Worm (Caenorhabditis elegans): ENCODE results near the gene T10D4.15.

DNA sequence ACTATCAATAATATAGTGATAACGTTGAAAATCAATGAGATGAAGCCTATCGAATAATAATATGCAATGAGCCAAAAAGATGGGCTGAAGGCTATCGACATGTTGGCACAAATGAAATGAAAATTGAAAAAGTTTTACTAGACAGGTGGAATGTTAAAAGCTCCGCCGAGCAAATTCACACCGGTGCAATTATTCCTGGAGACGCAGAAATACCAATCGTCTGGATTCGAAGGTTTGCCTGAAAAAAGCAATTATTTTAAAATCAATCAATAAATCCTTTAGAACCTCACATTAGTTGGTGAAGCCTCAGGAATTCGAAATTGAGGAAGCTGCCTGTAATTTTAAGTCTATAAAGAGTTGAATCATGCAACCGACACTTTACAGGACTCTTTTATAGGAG is 8.4 kb downstream of the T10D4.15 start, which contains the start of gene sri-32:
- TF ChIP-seq flt-1 (GFP tag; IDR thresholded peaks at IDR 0.05) (no peak), ama-1 (optimal IDR thresholded peaks at IDR 0.05) (no peak), B0310.2 (tag; optimal IDR thresholded peaks at IDR 0.05) (no peak), aly-1 (tag; optimal IDR thresholded peaks at IDR 0.05) (no peak)

Data from whole organism, early embryonic.